Fruit fly (Drosophila melanogaster) whole organism, embryonic: ENCODE data around the gene CG9568.

ENCODE experiments used
- Asciz ChIP-seq: fragments of 200-800 bp; sonication (Bioruptor generic); optimal IDR thresholded peaks from 2 replicates; lab custom pipeline; 2017; ENCODE audit warnings: missing biosample characterization, mild to moderate bottlenecking, missing genetic modification characterization, missing genetic modification reagents
- Bgb ChIP-seq: fragments of 200-800 bp; sonication (Bioruptor generic); IDR thresholded peaks from 2 replicates; pipeline ENCODE4 v1.3.6; 2022; ENCODE audit warnings: missing biosample characterization, missing genetic modification characterization; ENCODE audit not compliant: partially characterized antibody
- CG10147 ChIP-seq: fragments of 200-800 bp; sonication (Bioruptor generic); optimal IDR thresholded peaks from 2 replicates; lab custom pipeline; 2019; ENCODE audit warnings: missing biosample characterization, mild to moderate bottlenecking, missing genetic modification characterization, moderate library complexity
- CG10321 ChIP-seq: fragments of 200-800 bp; sonication (Bioruptor generic); IDR thresholded peaks from 2 replicates; pipeline ENCODE4 v1.3.6; 2022; ENCODE audit warnings: missing biosample characterization, missing genetic modification characterization
- CG10543 ChIP-seq: fragments of 200-800 bp; sonication (Bioruptor generic); optimal IDR thresholded peaks from 3 replicates; lab custom pipeline; 2017; ENCODE audit warnings: missing biosample characterization, mild to moderate bottlenecking, missing genetic modification characterization, moderate library complexity
- CG13424 ChIP-seq: fragments of 200-800 bp; sonication (Bioruptor generic); optimal IDR thresholded peaks from 2 replicates; lab custom pipeline; 2019; ENCODE audit warnings: missing biosample characterization, mild to moderate bottlenecking, missing genetic modification characterization, moderate library complexity
- CG14050 ChIP-seq: fragments of 200-800 bp; sonication (Bioruptor generic); IDR thresholded peaks from 3 replicates; pipeline ENCODE4 v1.3.6; 2022; ENCODE audit warnings: missing biosample characterization, missing genetic modification characterization
- CG15696 ChIP-seq: fragments of 200-800 bp; sonication (Bioruptor generic); optimal IDR thresholded peaks from 2 replicates; lab custom pipeline; 2019; ENCODE audit warnings: missing biosample characterization, mild to moderate bottlenecking, missing genetic modification characterization, moderate library complexity
- CG17359 ChIP-seq: fragments of 200-800 bp; sonication (Bioruptor generic); optimal IDR thresholded peaks from 3 replicates; lab custom pipeline; 2018; ENCODE audit warnings: missing biosample characterization, mild to moderate bottlenecking, missing genetic modification characterization, moderate library complexity
- CG17361 ChIP-seq: fragments of 200-800 bp; sonication (Bioruptor generic); IDR thresholded peaks from 3 replicates; pipeline ENCODE4 v1.3.6; 2022; ENCODE audit warnings: missing biosample characterization, missing genetic modification characterization
- CG30431 ChIP-seq: fragments of 200-800 bp; sonication (Bioruptor generic); optimal IDR thresholded peaks from 2 replicates; lab custom pipeline; 2017; ENCODE audit warnings: missing biosample characterization, missing genetic modification characterization
- CG3065 ChIP-seq: fragments of 200-800 bp; sonication (Bioruptor generic); optimal IDR thresholded peaks from 2 replicates; lab custom pipeline; 2016; ENCODE audit warnings: missing biosample characterization, missing genetic modification characterization
- CG3163 ChIP-seq: fragments of 200-800 bp; sonication (Bioruptor generic); optimal IDR thresholded peaks from 3 replicates; lab custom pipeline; 2016; ENCODE audit warnings: missing biosample characterization, missing genetic modification characterization
- CG32772 ChIP-seq: fragments of 200-800 bp; sonication (Bioruptor generic); IDR thresholded peaks from 2 replicates; pipeline ENCODE4 v1.3.6; 2022; ENCODE audit warnings: missing biosample characterization, missing genetic modification characterization
- CG4360 ChIP-seq: fragments of 200-800 bp; sonication (Bioruptor generic); IDR thresholded peaks from 2 replicates; pipeline ENCODE4 v1.3.6; 2022; ENCODE audit warnings: missing biosample characterization, missing genetic modification characterization
- CG4404 ChIP-seq: fragments of 200-800 bp; sonication (Bioruptor generic); IDR thresholded peaks from 2 replicates; pipeline ENCODE4 v1.3.6; 2022; ENCODE audit warnings: missing biosample characterization, missing genetic modification characterization
- CG4707 ChIP-seq: fragments of 200-800 bp; sonication (Bioruptor generic); optimal IDR thresholded peaks from 2 replicates; lab custom pipeline; 2018; ENCODE audit warnings: missing biosample characterization, mild to moderate bottlenecking, missing genetic modification characterization, moderate library complexity
- CG6683 ChIP-seq: fragments of 200-800 bp; sonication (Bioruptor generic); optimal IDR thresholded peaks from 2 replicates; lab custom pipeline; 2017; ENCODE audit warnings: missing biosample characterization, mild to moderate bottlenecking, missing genetic modification characterization, missing genetic modification reagents
- CG7271 ChIP-seq: fragments of 200-800 bp; sonication (Bioruptor generic); optimal IDR thresholded peaks from 2 replicates; lab custom pipeline; 2018; ENCODE audit warnings: missing biosample characterization, mild to moderate bottlenecking, missing genetic modification characterization, moderate library complexity
- CG8765 ChIP-seq: fragments of 200-800 bp; sonication (Bioruptor generic); IDR thresholded peaks from 2 replicates; pipeline ENCODE4 v1.3.6; 2022; ENCODE audit warnings: missing biosample characterization, missing genetic modification characterization
- CG8944 ChIP-seq: fragments of 200-800 bp; sonication (Bioruptor generic); optimal IDR thresholded peaks from 3 replicates; lab custom pipeline; 2016; ENCODE audit warnings: missing biosample characterization, missing genetic modification characterization
- Hand ChIP-seq: fragments of 200-800 bp; sonication (Bioruptor generic); optimal IDR thresholded peaks from 2 replicates; lab custom pipeline; 2017; ENCODE audit warnings: mild to moderate bottlenecking, missing biosample characterization, missing genetic modification reagents, missing genetic modification characterization
- Hr39 ChIP-seq: fragments of >200 bp; optimal IDR thresholded peaks from 2 replicates; lab custom pipeline; 2017
- Sin3A ChIP-seq: fragments of >200 bp; optimal IDR thresholded peaks from 2 replicates; lab custom pipeline; 2018
- Tbp ChIP-seq: fragments of >200 bp; optimal IDR thresholded peaks from 2 replicates; lab custom pipeline; 2018; ENCODE audit warnings: missing biosample characterization, missing genetic modification characterization
- YL-1 ChIP-seq: fragments of 200-800 bp; sonication (Bioruptor generic); optimal IDR thresholded peaks from 3 replicates; lab custom pipeline; 2017; ENCODE audit warnings: missing biosample characterization, mild to moderate bottlenecking, missing genetic modification characterization
- abd-A ChIP-seq: fragments of 200-800 bp; sonication (Bioruptor generic); optimal IDR thresholded peaks from 3 replicates; lab custom pipeline; 2019; ENCODE audit warnings: missing biosample characterization, mild to moderate bottlenecking, missing genetic modification characterization, moderate library complexity
- ap ChIP-seq: fragments of 200-800 bp; sonication (Bioruptor generic); IDR thresholded peaks from 2 replicates; pipeline ENCODE4 v1.3.6; 2022; ENCODE audit warnings: missing biosample characterization, missing genetic modification characterization
- ara ChIP-seq: fragments of 200-800 bp; sonication (Bioruptor generic); IDR thresholded peaks from 2 replicates; pipeline ENCODE4 v1.3.6; 2022; ENCODE audit warnings: missing biosample characterization, missing genetic modification characterization
- ato ChIP-seq: fragments of 200-800 bp; sonication (Bioruptor generic); IDR thresholded peaks from 2 replicates; pipeline ENCODE4 v1.3.6; 2022; ENCODE audit warnings: missing biosample characterization, missing genetic modification characterization; ENCODE audit not compliant: partially characterized antibody
- chm ChIP-seq: fragments of 200-800 bp; sonication (Bioruptor generic); IDR thresholded peaks from 2 replicates; pipeline ENCODE4 v1.3.6; 2022; ENCODE audit warnings: missing biosample characterization, missing genetic modification characterization
- dati ChIP-seq: fragments of 200-800 bp; sonication (Bioruptor generic); IDR thresholded peaks from 2 replicates; pipeline ENCODE4 v1.3.6; 2022; ENCODE audit warnings: missing biosample characterization, missing genetic modification characterization
- ewg ChIP-seq: fragments of 200-800 bp; sonication (Bioruptor generic); optimal IDR thresholded peaks from 3 replicates; lab custom pipeline; 2017; ENCODE audit warnings: mild to moderate bottlenecking, missing biosample characterization, missing genetic modification reagents, missing genetic modification characterization
- fd64A ChIP-seq: fragments of 200-800 bp; sonication (Bioruptor generic); optimal IDR thresholded peaks from 3 replicates; lab custom pipeline; 2018; ENCODE audit warnings: missing biosample characterization, mild to moderate bottlenecking, missing genetic modification characterization
- kni ChIP-seq: fragments of 200-800 bp; sonication (Bioruptor generic); optimal IDR thresholded peaks from 3 replicates; lab custom pipeline; 2017; ENCODE audit warnings: mild to moderate bottlenecking, missing biosample characterization, missing genetic modification reagents, missing genetic modification characterization
- lbe ChIP-seq: fragments of 200-800 bp; sonication (Bioruptor generic); optimal IDR thresholded peaks from 2 replicates; lab custom pipeline; 2016; ENCODE audit warnings: missing biosample characterization, mild to moderate bottlenecking, missing genetic modification characterization
- nom ChIP-seq: fragments of 200-800 bp; sonication (Bioruptor generic); optimal IDR thresholded peaks from 2 replicates; lab custom pipeline; 2017; ENCODE audit warnings: missing biosample characterization, missing genetic modification characterization, mild to moderate bottlenecking, moderate library complexity, missing genetic modification reagents
- oc ChIP-seq: fragments of 200-800 bp; sonication (Bioruptor generic); optimal IDR thresholded peaks from 2 replicates; lab custom pipeline; 2018; ENCODE audit warnings: missing biosample characterization, mild to moderate bottlenecking, missing genetic modification characterization, moderate library complexity
- onecut ChIP-seq: fragments of 200-800 bp; sonication (Bioruptor generic); IDR thresholded peaks from 2 replicates; pipeline ENCODE4 v1.3.6; 2022; ENCODE audit warnings: missing biosample characterization, missing genetic modification characterization
- ranshi ChIP-seq: fragments of 200-800 bp; sonication (Bioruptor generic); IDR thresholded peaks from 2 replicates; pipeline ENCODE4 v1.3.6; 2022; ENCODE audit warnings: missing biosample characterization, missing genetic modification characterization
- ro ChIP-seq: fragments of 200-800 bp; sonication (Bioruptor generic); IDR thresholded peaks from 2 replicates; pipeline ENCODE4 v1.3.6; 2022; ENCODE audit warnings: missing biosample characterization, missing genetic modification characterization
- shn ChIP-seq: fragments of 200-800 bp; sonication (Bioruptor generic); optimal IDR thresholded peaks from 3 replicates; lab custom pipeline; 2016; ENCODE audit warnings: missing biosample characterization, missing genetic modification characterization
- slou ChIP-seq: fragments of 200-800 bp; sonication (Bioruptor generic); optimal IDR thresholded peaks from 3 replicates; lab custom pipeline; 2016; ENCODE audit warnings: missing biosample characterization, missing genetic modification characterization
- tin ChIP-seq: fragments of 200-800 bp; sonication (Bioruptor generic); optimal IDR thresholded peaks from 3 replicates; lab custom pipeline; 2016; ENCODE audit warnings: missing biosample characterization, missing genetic modification characterization
- tll ChIP-seq, 2 experiments: fragments of 200-800 bp in 1 of 2; fragments of >200 bp in 1 of 2; sonication (Bioruptor generic) in 1 of 2; optimal IDR thresholded peaks; 2 replicates each; lab custom pipeline; 2017 to 2019; ENCODE audit warnings: missing biosample characterization in 2 of 2, missing genetic modification characterization in 2 of 2, mild to moderate bottlenecking in 1 of 2, moderate library complexity in 1 of 2
- toy ChIP-seq: fragments of 200-800 bp; sonication (Bioruptor generic); IDR thresholded peaks from 2 replicates; pipeline ENCODE4 v1.3.6; 2022; ENCODE audit warnings: missing biosample characterization, missing genetic modification characterization
- tx ChIP-seq: fragments of 200-800 bp; sonication (Bioruptor generic); optimal IDR thresholded peaks from 2 replicates; lab custom pipeline; 2016; ENCODE audit warnings: missing biosample characterization, missing genetic modification characterization
- vnd ChIP-seq: fragments of 200-800 bp; sonication (Bioruptor generic); IDR thresholded peaks from 3 replicates; pipeline ENCODE4 v1.3.6; 2022; ENCODE audit warnings: missing biosample characterization, missing genetic modification characterization; ENCODE audit not compliant: partially characterized antibody
- zen2 ChIP-seq: fragments of 200-800 bp; sonication (Bioruptor generic); IDR thresholded peaks from 3 replicates; pipeline ENCODE4 v1.3.6; 2022; ENCODE audit warnings: missing biosample characterization, missing genetic modification characterization; ENCODE audit not compliant: partially characterized antibody
- zf30C ChIP-seq: fragments of 200-800 bp; sonication (Bioruptor generic); optimal IDR thresholded peaks from 3 replicates; lab custom pipeline; 2018; ENCODE audit warnings: missing biosample characterization, mild to moderate bottlenecking, missing genetic modification characterization

Gene CG9568

DNA sequence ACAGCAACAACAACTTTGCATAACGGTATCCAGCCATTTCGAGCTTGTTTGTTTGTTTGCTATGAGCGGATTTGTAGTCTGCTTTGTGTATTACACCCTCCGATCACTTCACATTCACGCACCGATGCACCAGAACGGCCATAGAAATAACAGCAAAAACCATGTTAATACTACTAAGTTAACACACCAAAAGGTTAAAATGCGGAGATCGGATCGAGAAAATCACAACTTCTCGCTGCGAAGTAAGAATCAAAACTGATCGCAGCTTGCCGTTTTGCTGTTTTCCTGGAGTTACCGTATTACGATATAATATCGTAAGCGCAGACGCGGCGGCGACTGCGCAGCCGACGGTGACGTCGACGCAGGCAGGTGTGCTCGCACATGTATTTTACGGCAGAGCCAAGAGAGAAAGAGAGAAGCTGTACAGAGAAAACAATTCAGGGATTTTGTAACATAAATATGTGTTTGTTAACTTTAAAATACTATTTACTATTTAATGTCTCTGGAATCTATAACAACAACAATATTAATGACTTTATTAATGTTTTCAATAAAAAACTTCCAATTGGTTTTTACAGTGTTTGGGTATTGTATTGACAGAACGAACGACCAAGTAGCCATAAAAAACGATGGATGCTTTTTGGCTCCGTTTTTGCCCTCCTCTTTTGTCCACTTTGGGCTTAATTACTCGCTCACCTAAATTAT, 25.6 kb upstream of the CG9568 start, which contains the start of gene CG13101 (continued):
- TF ChIP-seq CG17359 (peak; percentile 93), tll (GFP tag; optimal IDR thresholded peaks at IDR 0.05; lab: Kevin White, UChicago) (no peak), CG8765 (GFP tag; lab: Robert Waterston, UW) (peak; percentile 80; the same call in 1 of the 2 replicates), CG32772 (GFP tag; lab: Robert Waterston, UW) (peak; percentile 92), Asciz (GFP tag; lab: Kevin White, UChicago) (peak; percentile 90), lbe (GFP tag; lab: Kevin White, UChicago) (peak; percentile 94), CG15696 (tag; lab: Kevin White, UChicago) (peak; percentile 73), Sin3A (no peak), CG6683 (GFP tag; lab: Kevin White, UChicago) (peak; percentile 87), Tbp (no peak), tx (GFP tag; lab: Kevin White, UChicago) (peak; percentile 61), tin (GFP tag; lab: Kevin White, UChicago) (peak; percentile 88), CG8944 (GFP tag; lab: Kevin White, UChicago) (peak; percentile 66), CG7271 (tag; lab: Kevin White, UChicago) (peak; percentile 56), chm (GFP tag; lab: Robert Waterston, UW) (peak; percentile 93; the same call in 1 of the 2 replicates), Hr39 (lab: Kevin White, UChicago) (no peak), CG30431 (GFP tag; lab: Kevin White, UChicago) (peak; percentile 70), Hand (GFP tag; lab: Kevin White, UChicago) (peak; percentile 74), Bgb (GFP tag; lab: Robert Waterston, UW) (no peak), CG14050 (GFP tag; lab: Robert Waterston, UW) (peak; percentile 89), YL-1 (GFP tag; lab: Kevin White, UChicago) (peak; percentile 61), oc (peak; percentile 93), ro (GFP tag; lab: Robert Waterston, UW) (peak; percentile 87), dati (GFP tag; lab: Robert Waterston, UW) (peak; percentile 61; the same call in 1 of the 2 replicates), CG4707 (GFP tag; lab: Kevin White, UChicago) (peak; percentile 57), slou (GFP tag; lab: Kevin White, UChicago) (peak; percentile 76), ewg (GFP tag; lab: Kevin White, UChicago) (peak; percentile 78), fd64A (GFP tag; lab: Kevin White, UChicago) (peak; percentile 53), CG3065 (GFP tag; lab: Kevin White, UChicago) (peak; percentile 72), CG13424 (tag; lab: Kevin White, UChicago) (peak; percentile 94), nom (GFP tag; lab: Kevin White, UChicago) (peak; percentile 62), CG10543 (peak; percentile 39), CG3163 (GFP tag; lab: Kevin White, UChicago) (peak; percentile 69), CG4404 (GFP tag; lab: Robert Waterston, UW) (peak; percentile 84), ato (GFP tag; lab: Robert Waterston, UW) (no peak), toy (peak; percentile 83), vnd (GFP tag; lab: Robert Waterston, UW) (no peak), CG10147 (GFP tag; lab: Kevin White, UChicago) (peak; percentile 92), ara (GFP tag; lab: Robert Waterston, UW) (peak; percentile 93), kni (GFP tag; lab: Kevin White, UChicago) (no peak), onecut (GFP tag; lab: Robert Waterston, UW) (peak; percentile 81), ap (GFP tag; lab: Robert Waterston, UW) (peak; percentile 90), zf30C (GFP tag; lab: Kevin White, UChicago) (peak; percentile 75), CG4360 (GFP tag; lab: Robert Waterston, UW) (peak; percentile 62), zen2 (GFP tag; lab: Robert Waterston, UW) (no peak), shn (GFP tag; lab: Kevin White, UChicago) (peak; percentile 3), CG10321 (GFP tag; lab: Robert Waterston, UW) (peak; percentile 81), CG17361 (GFP tag; lab: Robert Waterston, UW) (peak; percentile 91), abd-A (peak; percentile 24), ranshi (GFP tag; lab: Robert Waterston, UW) (peak; percentile 94)
